Worm (Caenorhabditis elegans): Measurements from ENCODE around the gene Y51A2D.13.
A peak's percentile ranks its signal among the peaks of the same experiment; 100 is the strongest.

DNA sequence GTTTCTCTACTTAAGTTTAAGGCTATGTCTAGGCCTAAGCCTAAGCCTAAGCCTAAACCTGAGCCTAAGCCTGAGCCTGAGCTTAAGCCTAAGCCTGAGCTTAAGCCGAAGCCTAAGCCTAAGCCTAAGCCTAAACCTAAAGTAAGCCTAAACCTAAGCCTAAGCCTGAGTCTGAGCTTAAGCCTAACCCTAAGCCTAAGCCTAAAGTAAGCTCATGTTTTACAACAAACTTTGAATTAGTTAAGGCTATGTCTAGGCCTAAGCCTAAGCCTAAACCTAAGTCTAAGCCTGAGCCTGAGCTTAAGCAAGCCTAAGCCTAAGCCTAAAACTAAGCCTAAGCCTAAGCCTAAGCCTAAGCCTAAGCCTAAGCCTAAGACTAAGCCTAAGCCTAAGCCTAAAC is 14.0 kb downstream of the Y51A2D.13 start:
- TF ChIP-seq klf-2 (GFP tag; conservative IDR thresholded peaks at IDR 0.05) = no peak
- TF ChIP-seq cog-1 (tag; optimal IDR thresholded peaks at IDR 0.05) = no peak
- peak; percentile 6; the same call in 1 of the 2 replicates for TF ChIP-seq ztf-29 (GFP tag; IDR thresholded peaks at IDR 0.05)

Measured in whole organism, midembryonic.